Worm (Caenorhabditis elegans) whole organism, L1 larva: ENCODE measurements around the gene lido-2.
A peak's percentile ranks its signal among the peaks of the same experiment; 100 is the strongest.

Experiments
- C04F5.9 ChIP-seq: sonication (generic microtip); optimal IDR thresholded peaks from 2 replicates; lab custom pipeline; 2016; ENCODE audit warnings: missing genetic modification characterization, missing compliant biosample characterization
- C34B4.2 ChIP-seq: sonication (generic microtip); optimal IDR thresholded peaks from 2 replicates; lab custom pipeline; 2017; ENCODE audit warnings: mild to moderate bottlenecking, missing genetic modification characterization, missing compliant biosample characterization
- aha-1 ChIP-seq: fragments of 150-350 bp; optimal IDR thresholded peaks from 2 replicates; lab custom pipeline; 2014; ENCODE audit warnings: missing biosample characterization, missing genetic modification characterization
- alr-1 ChIP-seq: fragments of 200-800 bp; sonication (Bioruptor generic); optimal IDR thresholded peaks from 2 replicates; lab custom pipeline; 2018; ENCODE audit warnings: borderline replicate concordance, mild to moderate bottlenecking, missing genetic modification characterization, missing compliant biosample characterization
- ama-1 ChIP-seq: fragments of 150-350 bp; optimal IDR thresholded peaks from 2 replicates; lab custom pipeline; 2014
- blmp-1 ChIP-seq: fragments of 150-350 bp; optimal IDR thresholded peaks from 2 replicates; lab custom pipeline; 2014; ENCODE audit warnings: missing biosample characterization, missing genetic modification characterization
- ceh-63 ChIP-seq: fragments of 200-800 bp; sonication (Bioruptor generic); optimal IDR thresholded peaks from 2 replicates; lab custom pipeline; 2018; ENCODE audit warnings: mild to moderate bottlenecking, missing genetic modification characterization, missing compliant biosample characterization
- ceh-90 ChIP-seq: sonication (generic microtip); optimal IDR thresholded peaks from 2 replicates; lab custom pipeline; 2016; ENCODE audit warnings: missing genetic modification characterization, missing compliant biosample characterization
- efl-1 ChIP-seq, 4 experiments: fragments of 150-350 bp; optimal IDR thresholded peaks in 3 of 4; peaks in 1 of 4; 1 replicate in 1 of 4; 2 replicates in 3 of 4; lab custom pipeline; 2014; ENCODE audit warnings: missing biosample characterization in 2 of 4, missing genetic modification characterization in 2 of 4, missing genetic modification reagents in 2 of 4
- elt-2 ChIP-seq: sonication (generic microtip); optimal IDR thresholded peaks from 2 replicates; lab custom pipeline; 2016; ENCODE audit warnings: missing genetic modification characterization, mild to moderate bottlenecking, inconsistent platforms, missing compliant biosample characterization, missing genetic modification reagents
- elt-3 ChIP-seq, 6 experiments: fragments of 150-350 bp in 1 of 6; sonication (generic microtip); optimal IDR thresholded peaks; 2 replicates each; lab custom pipeline; 2017 to 2018; ENCODE audit warnings: missing biosample characterization in 6 of 6, missing genetic modification characterization in 6 of 6, inconsistent platforms in 1 of 6
- fkh-4 ChIP-seq: sonication (generic microtip); optimal IDR thresholded peaks from 2 replicates; lab custom pipeline; 2016; ENCODE audit warnings: missing compliant biosample characterization, missing genetic modification characterization, borderline replicate concordance
- fos-1 ChIP-seq: fragments of 150-350 bp; optimal IDR thresholded peaks from 2 replicates; lab custom pipeline; 2014; ENCODE audit warnings: missing biosample characterization, missing genetic modification characterization
- grh-1 ChIP-seq: fragments of 200-800 bp; sonication (Bioruptor generic); IDR thresholded peaks from 2 replicates; pipeline ENCODE4 v1.3.6; 2022; ENCODE audit warnings: missing genetic modification reagents, missing genetic modification characterization, missing compliant biosample characterization
- hlh-17 ChIP-seq: fragments of 200-800 bp; sonication (Bioruptor generic); optimal IDR thresholded peaks from 2 replicates; lab custom pipeline; 2018; ENCODE audit warnings: missing genetic modification characterization, mild to moderate bottlenecking, missing compliant biosample characterization, moderate library complexity, borderline replicate concordance
- hlh-4 ChIP-seq: sonication (generic microtip); optimal IDR thresholded peaks from 2 replicates; lab custom pipeline; 2016; ENCODE audit warnings: mild to moderate bottlenecking, missing genetic modification characterization, missing compliant biosample characterization
- lin-13 ChIP-seq: fragments of 150-350 bp; optimal IDR thresholded peaks from 2 replicates; lab custom pipeline; 2014; ENCODE audit warnings: missing biosample characterization, missing genetic modification reagents, missing genetic modification characterization
- lin-14 ChIP-seq: fragments of 200-800 bp; sonication (Bioruptor generic); optimal IDR thresholded peaks from 2 replicates; lab custom pipeline; 2018; ENCODE audit warnings: mild to moderate bottlenecking, missing genetic modification characterization, moderate library complexity, missing compliant biosample characterization
- lin-35 ChIP-seq, 2 experiments: fragments of 150-350 bp; optimal IDR thresholded peaks; 2 replicates each; lab custom pipeline; 2014; ENCODE audit warnings: missing biosample characterization in 2 of 2, missing genetic modification characterization in 2 of 2, missing genetic modification reagents in 2 of 2
- mdl-1 ChIP-seq, 2 experiments: fragments of 150-350 bp; optimal IDR thresholded peaks; 2 replicates each; lab custom pipeline; 2014 to 2017; ENCODE audit warnings: missing biosample characterization in 2 of 2, missing genetic modification characterization in 2 of 2, inconsistent platforms in 1 of 2
- mef-2 ChIP-seq: fragments of 150-350 bp; optimal IDR thresholded peaks from 2 replicates; lab custom pipeline; 2014; ENCODE audit warnings: missing biosample characterization, missing genetic modification characterization
- mep-1 ChIP-seq: fragments of 150-350 bp; optimal IDR thresholded peaks from 2 replicates; lab custom pipeline; 2014; ENCODE audit warnings: missing biosample characterization, missing genetic modification characterization
- nhr-20 ChIP-seq: sonication (generic microtip); optimal IDR thresholded peaks from 2 replicates; lab custom pipeline; 2016; ENCODE audit warnings: mild to moderate bottlenecking, missing genetic modification characterization, missing compliant biosample characterization
- nhr-71 ChIP-seq: sonication (generic microtip); optimal IDR thresholded peaks from 2 replicates; lab custom pipeline; 2016; ENCODE audit warnings: mild to moderate bottlenecking, missing genetic modification characterization, moderate library complexity, missing compliant biosample characterization
- nhr-77 ChIP-seq: fragments of 150-350 bp; optimal IDR thresholded peaks from 2 replicates; lab custom pipeline; 2014; ENCODE audit warnings: missing biosample characterization, missing genetic modification characterization
- nhr-85 ChIP-seq: sonication (generic microtip); peaks from one replicate; lab custom pipeline; 2016; ENCODE audit warnings: missing genetic modification characterization, inconsistent platforms, missing compliant biosample characterization
- nhr-90 ChIP-seq: sonication (generic microtip); optimal IDR thresholded peaks from 2 replicates; lab custom pipeline; 2016; ENCODE audit warnings: mild to moderate bottlenecking, missing genetic modification characterization, missing compliant biosample characterization; ENCODE audit not compliant: poor library complexity
- skn-1 ChIP-seq: fragments of 150-350 bp; optimal IDR thresholded peaks from 2 replicates; lab custom pipeline; 2014; ENCODE audit warnings: missing biosample characterization, missing genetic modification characterization
- snpc-4 ChIP-seq: fragments of 150-350 bp; optimal IDR thresholded peaks from 2 replicates; lab custom pipeline; 2014; ENCODE audit warnings: missing biosample characterization, missing genetic modification characterization
- snu-23 ChIP-seq: sonication (generic microtip); optimal IDR thresholded peaks from 2 replicates; lab custom pipeline; 2016; ENCODE audit warnings: missing genetic modification characterization, missing compliant biosample characterization
- sox-4 ChIP-seq: sonication (generic microtip); optimal IDR thresholded peaks from 2 replicates; lab custom pipeline; 2016; ENCODE audit warnings: missing genetic modification characterization, missing compliant biosample characterization
- sptf-1 ChIP-seq: fragments of 150-350 bp; optimal IDR thresholded peaks from 2 replicates; lab custom pipeline; 2014; ENCODE audit warnings: missing biosample characterization, missing genetic modification characterization
- sup-37 ChIP-seq: fragments of 200-800 bp; sonication (Bioruptor generic); optimal IDR thresholded peaks from 2 replicates; lab custom pipeline; 2018; ENCODE audit warnings: mild to moderate bottlenecking, missing genetic modification characterization, missing compliant biosample characterization
- tbx-2 ChIP-seq: sonication (generic microtip); optimal IDR thresholded peaks from 2 replicates; lab custom pipeline; 2016; ENCODE audit warnings: missing genetic modification characterization, missing compliant biosample characterization
- unc-130 ChIP-seq: fragments of 150-350 bp; optimal IDR thresholded peaks from 2 replicates; lab custom pipeline; 2017; ENCODE audit warnings: missing biosample characterization, missing genetic modification characterization, inconsistent platforms
- unc-98 ChIP-seq: fragments of 200-800 bp; sonication (Bioruptor generic); IDR thresholded peaks from 2 replicates; pipeline ENCODE4 v1.3.6; 2022; ENCODE audit warnings: missing genetic modification characterization, missing compliant biosample characterization
- xbp-1 ChIP-seq: sonication (generic microtip); optimal IDR thresholded peaks from 2 replicates; lab custom pipeline; 2016; ENCODE audit warnings: missing genetic modification characterization, missing compliant biosample characterization
- ztf-4 ChIP-seq: fragments of 150-350 bp; optimal IDR thresholded peaks from 2 replicates; lab custom pipeline; 2014; ENCODE audit warnings: missing biosample characterization, missing genetic modification characterization

The lido-2 gene

DNA sequence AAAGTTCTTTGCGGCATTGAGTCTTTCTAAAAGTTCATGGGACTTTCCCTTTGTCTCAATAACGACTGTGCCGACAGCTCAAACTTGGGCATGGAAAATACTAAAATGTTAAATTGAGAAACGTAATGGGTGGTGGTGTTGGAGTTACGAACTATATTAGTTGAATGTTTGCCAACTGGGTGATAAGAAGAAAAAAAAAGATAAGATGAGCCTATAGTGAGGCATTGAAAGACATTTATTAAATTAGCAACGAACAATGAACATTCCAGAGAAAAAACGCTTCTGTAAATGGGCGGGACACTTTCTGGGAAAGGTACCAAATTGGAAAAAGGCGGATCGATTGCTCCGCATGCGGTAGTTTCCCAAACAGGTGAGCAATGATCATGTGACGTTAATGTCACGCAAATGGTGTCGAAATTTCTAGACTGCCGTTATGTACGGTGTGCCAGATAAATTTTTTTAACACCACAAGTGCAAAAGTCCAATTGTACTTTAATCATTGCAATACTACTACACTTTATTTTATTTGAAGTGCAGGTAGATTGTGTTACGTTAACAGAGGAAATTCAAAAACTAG is 38.7 kb upstream of the lido-2 start:
- TF ChIP-seq elt-2 (peak; percentile 86), hlh-4 (tag; lab: Kevin White, UChicago) (no peak), efl-1 (optimal IDR thresholded peaks at IDR 0.05; lab: Kevin White, UChicago) (no peak), efl-1 (GFP tag; optimal IDR thresholded peaks at IDR 0.05 in 1 of 2; lab: Kevin White, UChicago) (peak in 1 of 2 experiments; percentile 16), snpc-4 (tag; lab: Kevin White, UChicago) (no peak), nhr-20 (tag; lab: Kevin White, UChicago) (peak; percentile 61), sox-4 (tag; lab: Kevin White, UChicago) (no peak), hlh-17 (GFP tag; lab: Kevin White, UChicago) (no peak), fkh-4 (tag; lab: Kevin White, UChicago) (no peak), nhr-71 (peak; percentile 21), unc-98 (GFP tag; lab: Robert Waterston, UW) (no peak), ceh-90 (no peak), nhr-90 (tag; lab: Kevin White, UChicago) (peak; percentile 29), alr-1 (tag; lab: Kevin White, UChicago) (no peak), ztf-4 (tag; lab: Kevin White, UChicago) (no peak), unc-130 (no peak), aha-1 (tag; lab: Kevin White, UChicago) (no peak), ceh-63 (GFP tag; lab: Kevin White, UChicago) (no peak), fos-1 (tag; lab: Kevin White, UChicago) (no peak), lin-35 (GFP tag; optimal IDR thresholded peaks at IDR 0.05; lab: Kevin White, UChicago) (peak in 1 of 2 experiments; percentile 49)

DNA sequence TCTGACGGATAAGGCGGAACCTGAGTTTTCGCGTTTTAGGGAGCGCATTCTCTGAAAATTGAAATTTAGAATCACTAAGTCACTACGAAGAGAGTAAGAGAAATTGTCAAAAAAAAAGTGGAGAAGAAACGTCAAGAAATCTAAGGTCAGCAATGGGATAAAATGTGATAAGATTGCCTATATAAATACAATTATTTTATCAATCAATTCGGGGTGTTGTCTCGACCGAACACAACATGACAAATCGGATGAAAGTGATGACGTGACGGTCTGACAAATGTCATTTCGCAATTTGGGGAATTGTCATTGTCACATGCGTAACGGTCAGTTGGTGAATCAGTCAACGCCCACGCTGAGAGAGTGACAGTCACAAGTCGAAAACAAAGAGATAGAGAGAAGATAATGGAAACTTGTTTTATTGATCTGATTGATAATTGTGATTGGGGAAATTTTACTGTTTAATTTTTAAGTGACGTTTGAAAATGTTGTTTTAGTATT is 37.6 kb upstream of the lido-2 start, which contains the start of gene cnp-3:
Gene cnp-3 (minus strand): TSS at position 51 of the 498 bp plus-strand sequence.
- TF ChIP-seq grh-1, result peak; percentile 56; the same call in 1 of the 2 replicates
- TF ChIP-seq mef-2 (tag; lab: Kevin White, UChicago), result no peak
- TF ChIP-seq lin-14 (GFP tag; lab: Kevin White, UChicago), result peak; percentile 78
- no peak for TF ChIP-seq sptf-1 (tag; lab: Kevin White, UChicago)
- TF ChIP-seq lin-35 (GFP tag; optimal IDR thresholded peaks at IDR 0.05; lab: Kevin White, UChicago), result peak in 1 of 2 experiments; percentile 49
- TF ChIP-seq tbx-2, result peak; percentile 31
- TF ChIP-seq nhr-90 (tag; lab: Kevin White, UChicago), result peak; percentile 47
- TF ChIP-seq nhr-71, result peak; percentile 54
- TF ChIP-seq efl-1 (optimal IDR thresholded peaks at IDR 0.05; lab: Kevin White, UChicago), result no peak
- peak in 1 of 2 experiments; percentile 79 for TF ChIP-seq efl-1 (GFP tag; optimal IDR thresholded peaks at IDR 0.05 in 1 of 2; lab: Kevin White, UChicago)
- TF ChIP-seq nhr-20 (tag; lab: Kevin White, UChicago), result peak; percentile 58
- TF ChIP-seq nhr-85 (tag; lab: Kevin White, UChicago), result peak; percentile 85
- TF ChIP-seq elt-3 (tag; optimal IDR thresholded peaks at IDR 0.05; lab: Kevin White, UChicago), result peak in 2 of 6 experiments; percentile 79 to 96
- no peak for TF ChIP-seq nhr-77 (tag; lab: Kevin White, UChicago)
- TF ChIP-seq xbp-1, result no peak
- peak; percentile 73 for TF ChIP-seq blmp-1
- TF ChIP-seq mdl-1 (tag; optimal IDR thresholded peaks at IDR 0.05; lab: Kevin White, UChicago), result peak in 1 of 2 experiments; percentile 63
- peak; percentile 38 for TF ChIP-seq snu-23 (GFP tag; lab: Kevin White, UChicago)
- peak; percentile 82 for TF ChIP-seq skn-1 (tag; lab: Kevin White, UChicago)
- TF ChIP-seq C34B4.2 (tag; lab: Kevin White, UChicago), result no peak

DNA sequence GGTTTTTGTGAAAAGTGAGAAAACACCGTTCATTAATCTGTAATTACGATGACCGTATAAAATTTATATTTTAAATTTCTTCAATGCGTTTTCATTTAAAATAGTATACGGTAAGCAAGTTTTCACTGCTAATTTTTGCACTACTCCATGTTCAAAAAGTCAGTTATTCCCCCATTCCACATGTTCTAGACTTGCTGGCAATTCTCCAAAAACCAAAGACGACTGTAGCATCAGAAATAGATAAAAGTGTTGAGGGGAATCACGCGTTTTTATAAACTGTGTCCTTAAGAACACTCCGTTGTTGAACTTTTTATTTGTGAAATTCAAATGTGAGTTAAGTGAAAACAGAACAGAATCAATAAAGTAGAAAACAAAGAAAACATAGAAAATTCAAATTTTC is 35.1 kb upstream of the lido-2 start:
- TF ChIP-seq nhr-71, result peak; percentile 22
- TF ChIP-seq lin-35 (GFP tag; optimal IDR thresholded peaks at IDR 0.05; lab: Kevin White, UChicago), result peak in 1 of 2 experiments; percentile 31
- TF ChIP-seq sup-37 (GFP tag; lab: Kevin White, UChicago), result no peak
- TF ChIP-seq mep-1 (tag; lab: Kevin White, UChicago), result peak; percentile 10
- TF ChIP-seq snu-23 (GFP tag; lab: Kevin White, UChicago), result no peak
- TF ChIP-seq skn-1 (tag; lab: Kevin White, UChicago), result peak; percentile 28
- peak; percentile 4 for TF ChIP-seq lin-13 (GFP tag; lab: Kevin White, UChicago)
- peak; percentile 54 for TF ChIP-seq nhr-85 (tag; lab: Kevin White, UChicago)
- no peak for TF ChIP-seq C04F5.9 (tag; lab: Kevin White, UChicago)
- TF ChIP-seq nhr-90 (tag; lab: Kevin White, UChicago), result peak; percentile 37
- TF ChIP-seq elt-2, result peak; percentile 70
- TF ChIP-seq nhr-20 (tag; lab: Kevin White, UChicago), result peak; percentile 2
- TF ChIP-seq ama-1 (lab: Kevin White, UChicago), result peak; percentile 11
